Fruit fly (Drosophila melanogaster) Kc167 (cell line): ENCODE measurements around the gene Fkbp39.

ENCODE experiments used
- Myc ChIP-seq: fragments of >200 bp; optimal IDR thresholded peaks from 2 replicates; lab custom pipeline; 2017; ENCODE audit warnings: missing external identifiers
- Sin3A ChIP-seq: fragments of >200 bp; optimal IDR thresholded peaks from 2 replicates; lab custom pipeline; 2018; ENCODE audit warnings: missing external identifiers
- h ChIP-seq: fragments of >200 bp; optimal IDR thresholded peaks from 3 replicates; lab custom pipeline; 2018; ENCODE audit warnings: missing external identifiers
- insv ChIP-seq: fragments of >200 bp; optimal IDR thresholded peaks from 3 replicates; lab custom pipeline; 2018; ENCODE audit warnings: missing external identifiers
- psq ChIP-seq: fragments of >200 bp; optimal IDR thresholded peaks from 2 replicates; lab custom pipeline; 2017; ENCODE audit warnings: missing external identifiers
- ttk ChIP-seq: sonication (Bioruptor generic); optimal IDR thresholded peaks from 2 replicates; lab custom pipeline; 2017; ENCODE audit warnings: missing external identifiers

Gene Fkbp39

DNA sequence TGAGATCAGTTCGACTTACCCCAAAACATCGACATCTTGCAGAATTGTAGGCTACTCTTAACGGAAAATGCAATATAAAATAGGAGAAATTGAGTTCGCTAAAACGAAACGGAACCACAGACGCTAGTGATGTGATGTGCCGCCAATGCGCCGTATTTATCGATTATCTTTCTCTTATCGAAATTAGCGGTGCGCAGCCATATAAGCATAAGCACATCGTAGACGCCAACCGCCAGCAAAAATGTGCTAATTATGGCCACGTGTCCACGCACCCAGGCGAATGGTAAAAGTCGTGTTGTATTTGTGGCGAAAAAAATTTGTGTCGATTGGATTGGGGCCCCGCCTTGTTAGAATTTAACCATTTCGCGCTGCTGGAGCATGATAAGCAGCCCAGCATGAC is at the start of gene Fkbp39, which contains the start of gene Cyfip:
Fkbp39 (minus strand) TSS at position 140 of the 400 bp plus-strand sequence.
Cyfip (plus strand) TSS at position 273 of the 400 bp plus-strand sequence.
- TF ChIP-seq Myc (lab: Kevin White, UChicago) (no peak), Sin3A (no peak), h (no peak)

DNA sequence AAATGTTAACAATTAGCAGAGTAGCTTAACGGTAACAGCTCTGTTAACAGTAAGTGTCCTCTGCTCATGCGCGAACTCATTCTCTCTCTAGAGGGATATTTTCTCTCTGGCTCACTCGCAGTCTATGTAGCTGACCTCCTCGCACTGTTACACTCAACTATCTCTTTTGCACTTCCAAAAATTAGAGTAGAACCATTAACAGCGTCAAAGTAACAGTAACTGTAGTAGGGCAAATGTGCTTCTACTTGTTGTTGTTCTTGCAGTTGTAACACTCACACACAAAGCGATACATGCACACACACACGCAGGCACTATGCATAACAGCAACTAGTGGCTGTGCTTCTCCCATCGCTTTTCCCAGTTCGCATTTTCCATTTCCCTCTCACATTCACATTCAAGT is 46.1 kb upstream of the Fkbp39 start:
- TF ChIP-seq psq (lab: Kevin White, UChicago): no peak
- TF ChIP-seq Myc (lab: Kevin White, UChicago): no peak
- TF ChIP-seq ttk (lab: Kevin White, UChicago): no peak
- TF ChIP-seq insv (lab: Kevin White, UChicago): no peak
- TF ChIP-seq h: no peak

- TF ChIP-seq Myc (lab: Kevin White, UChicago) (no peak), psq (lab: Kevin White, UChicago) (no peak), Sin3A (no peak), h (no peak), ttk (lab: Kevin White, UChicago) (no peak), insv (lab: Kevin White, UChicago) (no peak)
Observed at dm6 chr3R:15375470-15375869, 42.5 kb upstream of the Fkbp39 start.

DNA sequence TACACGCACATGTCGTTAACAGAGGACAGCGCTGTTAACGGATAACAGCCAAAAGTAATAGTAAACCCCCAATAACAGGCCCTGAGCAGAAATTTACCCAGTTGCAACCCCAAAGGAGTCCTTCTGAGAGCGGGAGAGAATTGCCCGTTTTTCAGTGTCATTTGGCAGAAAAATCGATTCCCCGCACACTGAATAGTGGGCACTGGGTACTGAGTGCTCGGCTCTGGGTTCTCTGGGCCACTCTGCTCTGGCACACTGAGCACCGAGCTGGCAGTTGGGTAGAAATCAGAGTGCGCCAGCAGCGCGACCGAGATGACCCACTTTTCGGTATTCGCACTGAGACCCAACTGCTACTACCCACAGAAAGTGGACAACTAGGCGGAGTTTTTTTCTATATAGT is 41.5 kb upstream of the Fkbp39 start, which contains the start of gene Rbp:
Rbp (plus strand) TSS at position 239 of the 400 bp plus-strand sequence.
- no peak for TF ChIP-seq h
- TF ChIP-seq ttk (lab: Kevin White, UChicago): no peak
- no peak for TF ChIP-seq Myc (lab: Kevin White, UChicago)
- TF ChIP-seq Sin3A: no peak
- TF ChIP-seq psq (lab: Kevin White, UChicago): no peak
- TF ChIP-seq insv (lab: Kevin White, UChicago): no peak

DNA sequence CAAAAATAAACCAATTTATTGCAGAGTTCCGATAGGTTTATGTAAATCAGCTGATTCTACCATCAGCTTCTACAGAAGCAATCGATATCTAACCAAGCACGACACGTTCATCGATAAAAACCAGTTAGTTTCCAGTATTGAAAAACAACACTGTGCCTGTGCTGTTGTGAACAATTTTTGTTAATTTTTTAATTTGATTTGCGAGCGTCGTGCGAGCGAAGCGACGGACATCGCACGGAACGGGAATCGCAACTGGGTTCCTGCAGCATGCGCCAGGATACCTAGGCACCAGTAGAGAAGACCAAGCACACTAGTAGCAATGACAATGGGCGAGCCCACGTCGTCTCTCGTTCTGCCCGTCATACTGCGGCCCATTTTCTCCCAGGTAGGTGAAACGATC is 38.9 kb upstream of the Fkbp39 start, which contains the start of the genes Ccm3 and CG6136:
Ccm3 (plus strand) TSS at position 125 of the 400 bp plus-strand sequence.
CG6136 (minus strand) TSS at position 380 of the 400 bp plus-strand sequence.
- TF ChIP-seq ttk (lab: Kevin White, UChicago): no peak
- no peak for TF ChIP-seq Myc (lab: Kevin White, UChicago)
- TF ChIP-seq psq (lab: Kevin White, UChicago): no peak
- TF ChIP-seq insv (lab: Kevin White, UChicago): no peak
- TF ChIP-seq Sin3A: no peak
- TF ChIP-seq h: no peak

dm6 chr3R:15369742-15370141 is 36.8 kb upstream of the Fkbp39 start, which contains the start of gene CG14868:
Gene CG14868, minus strand, starts transcription at chr3R:15369945.
- TF ChIP-seq h (no peak), Sin3A (no peak), ttk (lab: Kevin White, UChicago) (no peak), Myc (lab: Kevin White, UChicago) (no peak), insv (lab: Kevin White, UChicago) (no peak), psq (lab: Kevin White, UChicago) (no peak)

DNA sequence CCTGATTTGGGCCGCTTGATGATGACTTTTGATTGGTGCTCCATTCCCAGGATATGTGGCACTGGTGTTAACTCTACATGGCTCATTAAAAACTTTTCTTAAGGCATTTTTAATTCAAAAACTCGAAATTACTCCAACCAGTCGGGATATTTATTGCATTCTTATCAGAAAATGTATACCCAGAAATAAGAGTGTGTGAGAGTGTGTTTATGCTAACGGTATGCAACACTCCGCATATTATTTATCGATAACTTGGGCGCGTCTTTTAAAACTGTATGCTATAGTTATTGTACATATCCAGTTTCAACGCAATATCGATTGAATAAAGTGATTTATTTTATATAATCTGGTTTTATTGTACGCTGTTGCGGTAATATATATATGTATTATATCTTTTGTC is 34.5 kb upstream of the Fkbp39 start, which contains the start of gene CG34404:
CG34404 (minus strand) TSS at position 189 of the 400 bp plus-strand sequence.
- TF ChIP-seq insv (lab: Kevin White, UChicago) (no peak), Myc (lab: Kevin White, UChicago) (no peak), ttk (lab: Kevin White, UChicago) (no peak), psq (lab: Kevin White, UChicago) (no peak), h (no peak), Sin3A (no peak)

dm6 chr3R:15366839-15367238 is 33.9 kb upstream of the Fkbp39 start:
- TF ChIP-seq ttk (lab: Kevin White, UChicago): no peak
- TF ChIP-seq psq (lab: Kevin White, UChicago): no peak
- no peak for TF ChIP-seq h
- no peak for TF ChIP-seq insv (lab: Kevin White, UChicago)
- no peak for TF ChIP-seq Myc (lab: Kevin White, UChicago)
- TF ChIP-seq Sin3A: no peak

dm6 chr3R:15363608-15364007 is 30.7 kb upstream of the Fkbp39 start, which contains the start of gene CG6171:
Gene CG6171, minus strand, starts transcription at chr3R:15363857.
- TF ChIP-seq h (no peak), ttk (lab: Kevin White, UChicago) (no peak), psq (lab: Kevin White, UChicago) (no peak), Myc (lab: Kevin White, UChicago) (no peak), Sin3A (no peak), insv (lab: Kevin White, UChicago) (no peak)

DNA sequence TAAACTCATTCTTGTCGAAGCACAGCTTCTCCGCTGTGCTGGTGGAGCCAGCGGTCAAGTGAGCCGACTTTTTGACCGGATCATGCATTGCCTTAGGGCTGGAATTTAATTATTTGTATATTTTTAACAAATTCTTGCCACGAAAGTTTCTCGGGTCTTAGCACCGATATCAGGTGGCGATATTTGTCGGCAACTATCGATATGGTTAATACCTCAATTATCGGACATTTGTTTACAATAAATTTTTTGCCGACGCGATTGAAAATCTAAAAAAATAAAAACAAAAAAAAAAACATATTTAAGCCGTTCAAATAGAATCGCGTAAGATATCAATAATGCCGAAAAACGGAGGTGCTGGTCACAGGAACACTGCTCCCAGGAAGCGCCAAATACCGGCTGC is 28.6 kb upstream of the Fkbp39 start, which contains the start of the genes Cog2 and Trax:
Cog2 (minus strand) TSS at position 168 of the 400 bp plus-strand sequence.
Trax (plus strand) TSS at position 203 of the 400 bp plus-strand sequence.
- TF ChIP-seq Myc (lab: Kevin White, UChicago) (no peak), ttk (lab: Kevin White, UChicago) (no peak), psq (lab: Kevin White, UChicago) (no peak), Sin3A (no peak), insv (lab: Kevin White, UChicago) (no peak), h (no peak)

DNA sequence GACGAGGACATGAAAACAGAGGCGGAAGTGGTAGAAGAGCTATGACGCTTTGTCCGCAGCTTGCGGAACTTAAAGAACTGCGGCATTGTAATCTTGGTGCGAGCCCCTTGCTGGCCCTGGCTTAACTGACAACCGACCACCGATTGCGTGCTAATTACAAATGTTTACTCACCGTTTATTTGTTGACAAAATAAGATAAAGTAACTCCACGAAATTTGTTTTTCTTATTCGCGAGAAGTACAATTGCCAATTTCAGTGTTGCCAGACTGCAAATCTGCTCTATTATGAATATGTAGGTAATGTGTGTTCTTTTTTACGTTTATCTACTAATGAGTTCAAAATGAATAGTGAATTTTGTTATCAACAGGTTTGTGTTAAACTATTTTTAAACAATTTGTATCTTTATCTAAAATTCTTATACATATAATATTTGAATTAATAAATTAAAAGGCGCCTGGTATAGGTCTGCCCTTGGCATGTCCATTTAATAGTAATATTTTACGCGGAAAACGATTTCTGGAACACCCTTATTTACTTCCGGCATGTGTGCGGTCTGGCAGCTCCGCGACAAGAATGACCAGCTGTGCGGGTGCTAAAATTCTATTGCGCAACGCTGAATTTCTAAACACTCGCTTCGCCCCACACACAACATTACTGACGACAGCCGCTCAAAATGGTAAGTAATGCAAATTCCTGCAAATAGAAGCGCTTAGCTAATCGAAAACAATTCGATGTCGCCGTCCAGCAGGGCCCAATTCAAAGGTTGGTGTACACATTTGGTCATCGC is 23.9 kb upstream of the Fkbp39 start, which contains the start of the genes Atg4b and Hibch:
Atg4b (minus strand) TSS at position 280 of the 787 bp plus-strand sequence.
Hibch (plus strand) TSS at position 585 of the 787 bp plus-strand sequence.
- TF ChIP-seq Myc (lab: Kevin White, UChicago): no peak

DNA sequence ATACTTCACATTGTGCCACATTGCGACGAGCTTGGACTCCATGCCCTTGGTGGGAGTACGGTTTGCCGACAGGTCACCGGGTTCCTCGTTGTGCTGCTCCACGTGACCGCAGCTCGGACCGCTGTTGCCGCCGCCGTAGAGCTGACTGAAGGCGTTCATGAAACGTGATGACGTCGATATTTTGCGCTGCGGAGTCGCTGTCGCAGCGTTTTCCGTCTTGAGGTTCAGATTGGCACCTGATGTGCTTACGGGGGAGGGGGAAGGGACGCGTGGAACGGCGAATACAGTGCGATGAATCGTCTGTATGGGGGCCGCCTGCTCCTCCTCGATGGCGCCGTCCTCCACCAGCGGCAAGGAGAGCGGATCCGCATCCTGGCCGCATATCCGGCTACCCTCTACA is 23.2 kb upstream of the Fkbp39 start:
- TF ChIP-seq Sin3A (no peak), h (no peak), insv (lab: Kevin White, UChicago) (no peak), Myc (lab: Kevin White, UChicago) (no peak), psq (lab: Kevin White, UChicago) (no peak), ttk (lab: Kevin White, UChicago) (no peak)
